Worm (Caenorhabditis elegans) whole organism, L4/young adult: ENCODE measurements around the gene ZK637.12.

ENCODE experiments used
- W03F9.2 ChIP-seq: fragments of 150-350 bp; optimal IDR thresholded peaks from 2 replicates; lab custom pipeline; 2014; ENCODE audit warnings: missing biosample characterization, missing genetic modification characterization
- him-1 ChIP-seq: sonication (generic microtip); optimal IDR thresholded peaks from 2 replicates; lab custom pipeline; 2016; ENCODE audit warnings: missing genotype, missing genetic modification reagents, missing genetic modification characterization, missing compliant biosample characterization

DNA sequence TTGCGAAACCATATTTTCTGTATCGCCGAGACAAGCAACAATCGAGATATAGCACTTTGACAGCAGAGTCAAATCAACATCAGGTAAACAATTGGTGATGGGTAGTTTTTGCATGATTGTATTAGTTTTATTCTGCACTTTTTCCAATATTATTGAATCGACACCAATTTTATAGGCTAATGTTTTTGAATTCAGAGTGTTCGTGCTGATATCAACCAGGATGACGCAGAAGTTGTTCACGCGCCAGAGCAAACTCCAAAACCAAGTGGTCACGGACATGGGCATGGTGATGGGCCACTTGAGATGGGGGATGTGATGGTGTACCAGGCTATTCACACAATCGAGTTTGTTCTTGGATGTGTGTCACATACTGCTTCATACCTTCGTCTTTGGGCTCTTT, 13.9 kb upstream of the ZK637.12 start:
- TF ChIP-seq him-1 (tag; lab: Kevin White, UChicago) (no peak), W03F9.2 (tag; lab: Kevin White, UChicago) (no peak)
